Worm (Caenorhabditis elegans) whole organism, L4 larva: ENCODE measurements around the gene iglr-1.

Source experiments
- D1046.2 ChIP-seq: fragments of 200-800 bp; sonication (Bioruptor generic); IDR thresholded peaks from 2 replicates; pipeline ENCODE4 v1.3.6; 2022; ENCODE audit warnings: missing genetic modification characterization, missing compliant biosample characterization
- T20F7.1 ChIP-seq: fragments of 200-800 bp; sonication (Bioruptor generic); optimal IDR thresholded peaks from 2 replicates; lab custom pipeline; 2018; ENCODE audit warnings: mild to moderate bottlenecking, missing genetic modification characterization, missing compliant biosample characterization
- T26A8.4 ChIP-seq: fragments of 200-800 bp; sonication (Bioruptor generic); IDR thresholded peaks from 2 replicates; pipeline ENCODE4 v1.3.6; 2022; ENCODE audit warnings: missing genetic modification characterization, missing compliant biosample characterization
- Y5F2A.4 ChIP-seq: fragments of 200-800 bp; sonication (Bioruptor generic); optimal IDR thresholded peaks from 2 replicates; lab custom pipeline; 2018; ENCODE audit warnings: mild to moderate bottlenecking, missing genetic modification characterization, missing compliant biosample characterization
- ZK546.5 ChIP-seq, 2 experiments: sonication (generic microtip); optimal IDR thresholded peaks; 2 replicates each; lab custom pipeline; 2017; ENCODE audit warnings: missing biosample characterization in 2 of 2, missing genetic modification characterization in 2 of 2
- aha-1 ChIP-seq: fragments of 150-350 bp; peaks from one replicate; lab custom pipeline; 2014; ENCODE audit warnings: missing biosample characterization, missing genetic modification characterization
- aly-2 ChIP-seq: sonication (generic microtip); optimal IDR thresholded peaks from 2 replicates; lab custom pipeline; 2018; ENCODE audit warnings: missing biosample characterization, missing genetic modification characterization
- ama-1 ChIP-seq: fragments of 150-350 bp; optimal IDR thresholded peaks from 2 replicates; lab custom pipeline; 2014; ENCODE audit warnings: inconsistent platforms, mixed read lengths
- attf-4 ChIP-seq: sonication (generic microtip); optimal IDR thresholded peaks from 3 replicates; lab custom pipeline; 2017; ENCODE audit warnings: missing biosample characterization, missing genetic modification characterization
- ceh-20 ChIP-seq: fragments of 200-800 bp; sonication (Bioruptor generic); IDR thresholded peaks from 2 replicates; pipeline ENCODE4 v1.3.6; 2022; ENCODE audit warnings: missing genetic modification reagents, missing genetic modification characterization, missing compliant biosample characterization
- daf-8 ChIP-seq: fragments of 200-800 bp; sonication (Bioruptor generic); IDR thresholded peaks from 2 replicates; pipeline ENCODE4 v1.3.6; 2022; ENCODE audit warnings: missing genetic modification characterization, missing compliant biosample characterization
- dmd-6 ChIP-seq: fragments of 200-800 bp; sonication (Bioruptor generic); IDR thresholded peaks from 2 replicates; pipeline ENCODE4 v1.3.6; 2022; ENCODE audit warnings: missing genetic modification reagents, missing genetic modification characterization, missing compliant biosample characterization
- duxl-1 ChIP-seq: sonication (generic microtip); optimal IDR thresholded peaks from 2 replicates; lab custom pipeline; 2016; ENCODE audit warnings: mild to moderate bottlenecking, missing genetic modification characterization, moderate library complexity, missing compliant biosample characterization; ENCODE audit not compliant: poor library complexity
- egl-43 ChIP-seq: fragments of 200-800 bp; sonication (Bioruptor generic); IDR thresholded peaks from 2 replicates; pipeline ENCODE4 v1.3.6; 2022; ENCODE audit warnings: missing genetic modification reagents, missing genetic modification characterization, missing compliant biosample characterization
- hif-1 ChIP-seq, 2 experiments: sonication (generic microtip); optimal IDR thresholded peaks; 2 replicates each; lab custom pipeline; 2016 to 2017; ENCODE audit warnings: missing compliant biosample characterization in 2 of 2, missing genetic modification characterization in 2 of 2, missing genetic modification reagents in 2 of 2, missing genotype in 2 of 2, mild to moderate bottlenecking in 1 of 2
- hlh-30 ChIP-seq: sonication (generic microtip); optimal IDR thresholded peaks from 2 replicates; lab custom pipeline; 2017; ENCODE audit warnings: antibody characterized with exemption, mild to moderate bottlenecking, missing genetic modification characterization, missing compliant biosample characterization; ENCODE audit not compliant: insufficient read depth
- jun-1 ChIP-seq: fragments of 150-350 bp; optimal IDR thresholded peaks from 2 replicates; lab custom pipeline; 2014; ENCODE audit warnings: missing biosample characterization, missing genetic modification reagents, missing genetic modification characterization
- lin-29 ChIP-seq: fragments of 200-800 bp; sonication (Bioruptor generic); IDR thresholded peaks from 2 replicates; pipeline ENCODE4 v1.3.6; 2022; ENCODE audit warnings: missing genetic modification reagents, missing genetic modification characterization, missing compliant biosample characterization
- lin-38 ChIP-seq: fragments of 200-800 bp; sonication (Bioruptor generic); IDR thresholded peaks from 2 replicates; pipeline ENCODE4 v1.3.6; 2022; ENCODE audit warnings: missing genetic modification reagents, missing genetic modification characterization, missing compliant biosample characterization
- lsy-2 ChIP-seq, 2 experiments: fragments of 150-350 bp in 1 of 2; sonication (generic microtip) in 1 of 2; optimal IDR thresholded peaks; 2 replicates each; lab custom pipeline; 2014 to 2017; ENCODE audit warnings: missing biosample characterization in 2 of 2, missing genetic modification characterization in 2 of 2
- madf-5 ChIP-seq, 2 experiments: fragments of 200-800 bp; sonication (Bioruptor generic); IDR thresholded peaks; 2 replicates each; pipeline ENCODE4 v1.3.6; 2022; ENCODE audit warnings: missing compliant biosample characterization in 2 of 2, missing genetic modification characterization in 2 of 2
- mep-1 ChIP-seq: fragments of 150-350 bp; sonication (generic microtip); optimal IDR thresholded peaks from 3 replicates; lab custom pipeline; 2014; ENCODE audit warnings: missing biosample characterization, missing genetic modification characterization
- mes-2 ChIP-seq: sonication (generic microtip); optimal IDR thresholded peaks from 2 replicates; lab custom pipeline; 2016; ENCODE audit warnings: missing genotype, mild to moderate bottlenecking, missing genetic modification characterization, missing compliant biosample characterization; ENCODE audit not compliant: poor library complexity, severe bottlenecking
- nhr-237 ChIP-seq: sonication (generic microtip); optimal IDR thresholded peaks from 2 replicates; lab custom pipeline; 2017; ENCODE audit warnings: missing biosample characterization, missing genetic modification characterization
- nhr-25 ChIP-seq: sonication (generic microtip); optimal IDR thresholded peaks from 2 replicates; lab custom pipeline; 2017; ENCODE audit warnings: missing genetic modification characterization, mild to moderate bottlenecking, missing compliant biosample characterization, antibody characterized with exemption, moderate library complexity, borderline replicate concordance; ENCODE audit not compliant: insufficient read depth
- nhr-48 ChIP-seq: sonication (generic microtip); optimal IDR thresholded peaks from 2 replicates; lab custom pipeline; 2016; ENCODE audit warnings: mild to moderate bottlenecking, missing genetic modification characterization, missing compliant biosample characterization
- nhr-76 ChIP-seq: fragments of 150-350 bp; optimal IDR thresholded peaks from 2 replicates; lab custom pipeline; 2014; ENCODE audit warnings: missing biosample characterization, missing genetic modification characterization
- nhr-77 ChIP-seq: fragments of 150-350 bp; optimal IDR thresholded peaks from 2 replicates; lab custom pipeline; 2014; ENCODE audit warnings: missing biosample characterization, missing genetic modification characterization
- pha-4 ChIP-seq, 2 experiments: fragments of 150-350 bp in 1 of 2; fragments of 200-800 bp in 1 of 2; sonication (Bioruptor generic) in 1 of 2; IDR thresholded peaks in 1 of 2; optimal IDR thresholded peaks in 1 of 2; 2 replicates each; pipeline versions ENCODE4 v1.3.6 to Lab custom; 2014 to 2022; ENCODE audit warnings: missing genetic modification characterization in 2 of 2, missing genetic modification reagents in 2 of 2, missing biosample characterization in 1 of 2, missing compliant biosample characterization in 1 of 2
- php-3 ChIP-seq: fragments of 200-800 bp; sonication (Bioruptor generic); IDR thresholded peaks from 2 replicates; pipeline ENCODE4 v1.3.6; 2022; ENCODE audit warnings: missing genetic modification reagents, missing genetic modification characterization, missing compliant biosample characterization
- pqm-1 ChIP-seq: sonication (generic microtip); optimal IDR thresholded peaks from 2 replicates; lab custom pipeline; 2017; ENCODE audit warnings: missing biosample characterization, missing genetic modification characterization
- skn-1 ChIP-seq: fragments of 150-350 bp; optimal IDR thresholded peaks from 2 replicates; lab custom pipeline; 2014; ENCODE audit warnings: missing biosample characterization, missing genetic modification characterization
- tra-1 ChIP-seq: fragments of 200-800 bp; sonication (Bioruptor generic); IDR thresholded peaks from 2 replicates; pipeline ENCODE4 v1.3.6; 2022; ENCODE audit warnings: missing genetic modification reagents, missing genetic modification characterization, missing compliant biosample characterization
- unc-130 ChIP-seq: sonication (generic microtip); optimal IDR thresholded peaks from 2 replicates; lab custom pipeline; 2016; ENCODE audit warnings: missing genetic modification reagents, missing genetic modification characterization, missing compliant biosample characterization
- unc-62 ChIP-seq, 3 experiments: fragments of 150-350 bp in 1 of 3; sonication (generic microtip); optimal IDR thresholded peaks in 2 of 3; peaks in 1 of 3; 1 replicate in 1 of 3; 2 replicates in 2 of 3; lab custom pipeline; 2014 to 2017; ENCODE audit warnings: missing biosample characterization in 3 of 3, missing genetic modification characterization in 3 of 3, missing genetic modification reagents in 3 of 3, missing genotype in 1 of 3
- vab-7 ChIP-seq: fragments of 200-800 bp; sonication (Bioruptor generic); IDR thresholded peaks from 2 replicates; pipeline ENCODE4 v1.3.6; 2022; ENCODE audit warnings: missing genetic modification reagents, missing genetic modification characterization, missing compliant biosample characterization
- zag-1 ChIP-seq: fragments of 150-350 bp; optimal IDR thresholded peaks from 2 replicates; lab custom pipeline; 2014; ENCODE audit warnings: missing biosample characterization, missing genetic modification characterization
- zip-11 ChIP-seq: fragments of 200-800 bp; sonication (Bioruptor generic); IDR thresholded peaks from 2 replicates; pipeline ENCODE4 v1.3.6; 2022; ENCODE audit warnings: missing genetic modification characterization, missing compliant biosample characterization
- zip-2 ChIP-seq: fragments of 150-350 bp; optimal IDR thresholded peaks from 2 replicates; lab custom pipeline; 2014; ENCODE audit warnings: missing biosample characterization, missing genetic modification characterization
- ztf-11 ChIP-seq: fragments of 150-350 bp; optimal IDR thresholded peaks from 2 replicates; lab custom pipeline; 2014; ENCODE audit warnings: missing biosample characterization, missing genetic modification characterization
- ztf-7 ChIP-seq: fragments of 150-350 bp; optimal IDR thresholded peaks from 2 replicates; lab custom pipeline; 2014; ENCODE audit warnings: missing biosample characterization, missing genetic modification characterization

The iglr-1 gene

DNA sequence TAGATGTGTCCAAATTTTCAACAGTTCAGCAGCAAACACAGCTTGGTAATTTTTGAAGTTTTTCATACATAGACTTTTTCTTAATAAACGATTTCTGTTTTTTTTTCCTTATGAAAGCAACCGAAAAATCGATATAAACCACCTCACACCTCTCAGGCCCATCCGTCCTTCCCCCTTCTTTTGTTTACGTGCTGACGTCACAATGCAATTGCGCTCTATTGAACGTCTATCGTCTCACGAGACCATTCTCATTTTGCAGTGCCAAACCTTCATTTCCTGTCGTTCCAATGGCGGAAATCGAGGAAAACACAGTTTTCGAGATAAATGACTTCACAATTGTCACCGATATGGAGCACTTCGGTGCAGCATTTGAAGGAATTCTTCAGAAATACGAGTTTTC lies 7.9 kb downstream of the iglr-1 start, which contains the start of gene rbg-1 (continued):
- TF ChIP-seq mes-2 (tag; lab: Kevin White, UChicago) (peak; percentile 85), hlh-30 (tag; lab: Kevin White, UChicago) (peak; percentile 97)

DNA sequence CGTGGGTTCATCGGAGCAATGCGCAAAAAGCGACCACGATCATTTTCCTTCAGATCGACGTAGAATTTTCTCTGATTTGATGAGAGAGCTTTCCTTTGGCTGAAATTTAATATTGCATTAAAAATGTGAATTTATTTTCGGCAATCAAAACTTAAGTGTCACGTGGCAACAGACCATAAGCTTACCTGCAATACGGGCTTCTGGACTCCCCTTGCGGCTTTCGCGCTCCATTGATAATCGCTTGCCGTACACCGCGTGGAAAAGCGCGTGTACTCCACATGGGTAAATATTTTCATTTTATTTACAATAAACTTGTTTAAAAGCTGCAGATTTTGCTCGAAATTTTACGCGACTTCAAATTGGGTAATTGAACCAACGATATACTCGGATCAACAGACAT lies 8.7 kb downstream of the iglr-1 start, which contains the start of gene plp-2:
plp-2 (minus strand) TSS at position 280 of the 400 bp plus-strand sequence.
- TF ChIP-seq unc-62 (GFP tag; optimal IDR thresholded peaks at IDR 0.05 in 1 of 2; lab: Kevin White, UChicago) (peak in 1 of 2 experiments; percentile 79), unc-62 (tag; optimal IDR thresholded peaks at IDR 0.05; lab: Kevin White, UChicago) (no peak), nhr-48 (tag; lab: Kevin White, UChicago) (no peak), lsy-2 (tag; optimal IDR thresholded peaks at IDR 0.05; lab: Kevin White, UChicago) (no peak), lin-38 (GFP tag; lab: Robert Waterston, UW) (peak; percentile 62), zip-2 (tag; lab: Kevin White, UChicago) (no peak), egl-43 (GFP tag; lab: Robert Waterston, UW) (no peak), skn-1 (tag; lab: Kevin White, UChicago) (no peak), ztf-11 (tag; lab: Kevin White, UChicago) (no peak), ZK546.5 (tag; optimal IDR thresholded peaks at IDR 0.05; lab: Kevin White, UChicago) (no peak), hlh-30 (tag; lab: Kevin White, UChicago) (peak; percentile 37), madf-5 (GFP tag; IDR thresholded peaks at IDR 0.05; lab: Robert Waterston, UW) (no peak), vab-7 (GFP tag; lab: Robert Waterston, UW) (no peak)
- TF ChIP-seq, all 104 proteins: peak for 3

DNA sequence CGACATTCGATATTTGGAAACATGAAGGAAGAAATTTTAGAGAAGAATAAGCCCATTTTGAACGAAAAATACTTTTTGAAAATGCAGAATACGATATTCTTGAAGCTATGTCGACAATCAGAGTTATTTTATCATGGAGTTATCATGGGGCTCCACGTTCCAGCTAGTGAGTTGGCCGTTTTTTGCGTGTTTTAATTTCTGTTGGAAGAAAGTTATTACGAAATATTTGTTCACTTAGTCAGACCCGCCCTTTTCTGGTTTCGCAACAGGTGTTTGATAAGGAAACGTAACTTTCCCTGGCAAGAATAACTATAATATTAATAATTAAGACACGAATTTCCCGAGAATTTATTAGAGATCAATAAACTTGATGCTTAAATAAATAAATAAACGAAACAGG lies 9.6 kb downstream of the iglr-1 start:
- peak; percentile 30 for TF ChIP-seq pqm-1 (tag; lab: Kevin White, UChicago)
- 0 out of 2 replicates have a peak, but pooled peaks have one; percentile 38 for TF ChIP-seq php-3 (GFP tag; lab: Robert Waterston, UW)
- TF ChIP-seq lin-38 (GFP tag; lab: Robert Waterston, UW), result peak; percentile 55
- TF ChIP-seq dmd-6 (GFP tag; lab: Robert Waterston, UW), result peak; percentile 55
- peak; percentile 2 for TF ChIP-seq T20F7.1 (GFP tag; lab: Kevin White, UChicago)

DNA sequence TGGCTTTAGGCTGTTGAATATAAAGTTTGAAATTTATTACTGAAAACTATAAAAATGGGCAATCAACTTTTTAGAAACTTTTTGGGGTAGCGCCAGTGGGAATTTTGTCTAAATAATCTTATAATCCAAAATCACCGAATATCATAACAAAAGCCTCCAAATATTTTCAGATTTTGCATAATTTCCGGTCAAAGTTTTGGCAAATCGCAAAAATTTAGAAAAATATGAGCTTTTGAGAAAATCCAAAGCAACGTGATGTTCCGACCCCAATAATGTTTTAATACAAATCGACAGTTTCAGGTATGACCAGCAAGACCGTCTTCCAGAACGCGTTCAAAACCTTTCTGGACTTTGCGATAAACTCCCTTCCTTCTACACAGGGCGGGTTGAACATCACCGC lies 11.8 kb downstream of the iglr-1 start, which contains the start of gene emre-1:
emre-1 (plus strand) TSS at position 301 of the 400 bp plus-strand sequence.
- TF ChIP-seq unc-130 (GFP tag; lab: Kevin White, UChicago) (no peak), zag-1 (tag; lab: Kevin White, UChicago) (no peak), nhr-76 (tag; lab: Kevin White, UChicago) (no peak), nhr-77 (tag; lab: Kevin White, UChicago) (no peak), T26A8.4 (GFP tag; lab: Robert Waterston, UW) (no peak), duxl-1 (no peak), aly-2 (tag; lab: Kevin White, UChicago) (no peak), attf-4 (tag; lab: Kevin White, UChicago) (no peak), Y5F2A.4 (no peak), aha-1 (no peak), hif-1 (tag; optimal IDR thresholded peaks at IDR 0.05; lab: Kevin White, UChicago) (no peak), ceh-20 (GFP tag; lab: Robert Waterston, UW) (no peak), lin-29 (GFP tag; lab: Robert Waterston, UW) (no peak)

DNA sequence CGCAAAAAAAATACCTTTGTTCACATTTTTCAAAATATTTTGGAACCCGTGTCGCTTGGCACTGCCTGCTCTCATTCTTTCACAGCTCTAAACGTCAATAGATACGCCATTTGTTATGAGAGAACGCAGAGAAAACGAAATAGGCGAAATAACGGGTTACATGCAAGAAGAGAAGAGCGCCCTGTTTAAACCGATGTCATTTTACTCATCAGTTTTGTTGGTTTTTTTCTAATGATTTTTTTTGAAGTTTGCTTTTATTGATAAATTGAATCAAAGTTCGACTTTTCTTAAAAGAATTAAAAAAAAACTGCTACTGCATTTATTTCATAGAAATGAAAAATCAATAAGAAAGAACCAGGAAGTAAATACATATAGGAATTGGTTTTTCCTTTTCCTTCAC lies 12.4 kb downstream of the iglr-1 start:
- TF ChIP-seq jun-1 (no peak), lsy-2 (tag; optimal IDR thresholded peaks at IDR 0.05; lab: Kevin White, UChicago) (peak in 1 of 2 experiments; percentile 64), D1046.2 (no peak), lin-38 (GFP tag; lab: Robert Waterston, UW) (peak; percentile 13; the same call in 1 of the 2 replicates), pha-4 (GFP tag; IDR thresholded peaks at IDR 0.05; lab: Robert Waterston, UW) (no peak), pha-4 (tag; optimal IDR thresholded peaks at IDR 0.05; lab: Kevin White, UChicago) (peak; percentile 62), mep-1 (peak; percentile 62), tra-1 (GFP tag; lab: Robert Waterston, UW) (no peak), nhr-25 (tag; lab: Kevin White, UChicago) (peak; percentile 55), daf-8 (GFP tag; lab: Robert Waterston, UW) (no peak), T26A8.4 (GFP tag; lab: Robert Waterston, UW) (peak; percentile 27; the same call in 1 of the 2 replicates), zip-11 (GFP tag; lab: Robert Waterston, UW) (no peak), ama-1 (lab: Kevin White, UChicago) (peak; percentile 76), T20F7.1 (GFP tag; lab: Kevin White, UChicago) (peak; percentile 27), hlh-30 (tag; lab: Kevin White, UChicago) (peak; percentile 19), ztf-7 (tag; lab: Kevin White, UChicago) (peak; percentile 32), nhr-237 (no peak), mes-2 (tag; lab: Kevin White, UChicago) (peak; percentile 47)
